Worm (Caenorhabditis elegans) whole organism, L2 larva: ENCODE data around the gene F01F1.11.

Experiments used
- ama-1 ChIP-seq: fragments of 150-350 bp; optimal IDR thresholded peaks from 2 replicates; lab custom pipeline; 2018; ENCODE audit warnings: inconsistent platforms
- nhr-12 ChIP-seq: fragments of 150-350 bp; optimal IDR thresholded peaks from 2 replicates; lab custom pipeline; 2014; ENCODE audit warnings: missing biosample characterization, missing genetic modification characterization

DNA sequence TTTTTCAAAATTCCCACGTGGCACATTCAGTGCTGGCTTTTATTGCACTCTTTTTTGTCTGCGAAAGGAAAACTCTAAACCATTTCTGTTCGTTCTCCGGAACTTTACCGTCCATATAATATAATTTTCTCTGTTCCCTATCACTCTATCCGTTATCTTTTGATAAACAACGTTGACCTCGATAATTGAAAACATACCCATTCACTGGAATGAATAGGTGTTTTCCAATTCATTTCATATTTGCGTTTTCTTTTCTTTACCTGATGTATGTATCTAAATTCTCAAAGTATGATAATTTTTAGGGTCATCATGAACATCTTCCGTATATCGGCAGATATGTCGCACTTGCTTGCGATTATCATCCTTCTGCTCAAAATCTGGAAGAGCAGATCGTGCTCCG lies 35.1 kb upstream of the F01F1.11 start, which contains the start of gene erd-2.2:
- TF ChIP-seq nhr-12, result no peak
- no peak for TF ChIP-seq ama-1 (lab: Kevin White, UChicago)
